Worm (Caenorhabditis elegans) whole organism, late embryonic: ENCODE results near the gene npax-4.

Source experiments
- F13H6.1 ChIP-seq: sonication (generic microtip); optimal IDR thresholded peaks from 2 replicates; lab custom pipeline; 2016; ENCODE audit warnings: missing genetic modification characterization, missing compliant biosample characterization
- K02D7.2 ChIP-seq: sonication (generic microtip); optimal IDR thresholded peaks from 2 replicates; lab custom pipeline; 2017; ENCODE audit warnings: mild to moderate bottlenecking, missing genetic modification characterization, missing compliant biosample characterization
- ama-1 ChIP-seq: fragments of 150-350 bp; optimal IDR thresholded peaks from 2 replicates; lab custom pipeline; 2014
- ets-4 ChIP-seq: sonication (generic microtip); optimal IDR thresholded peaks from 2 replicates; lab custom pipeline; 2016; ENCODE audit warnings: missing genetic modification characterization, missing compliant biosample characterization
- eyg-1 ChIP-seq: sonication (generic microtip); optimal IDR thresholded peaks from 2 replicates; lab custom pipeline; 2016; ENCODE audit warnings: missing genotype, missing genetic modification characterization, missing compliant biosample characterization
- fkh-10 ChIP-seq: fragments of 150-350 bp; optimal IDR thresholded peaks from 2 replicates; lab custom pipeline; 2014; ENCODE audit warnings: missing biosample characterization, missing genetic modification reagents, missing genetic modification characterization
- gmeb-2 ChIP-seq: sonication (generic microtip); optimal IDR thresholded peaks from 2 replicates; lab custom pipeline; 2016; ENCODE audit warnings: missing genetic modification characterization, inconsistent platforms, missing compliant biosample characterization
- lin-11 ChIP-seq: fragments of 200-800 bp; sonication (Bioruptor generic); optimal IDR thresholded peaks from 2 replicates; lab custom pipeline; 2018; ENCODE audit warnings: mild to moderate bottlenecking, missing genetic modification characterization, missing compliant biosample characterization
- madf-2 ChIP-seq: sonication (generic microtip); optimal IDR thresholded peaks from 2 replicates; lab custom pipeline; 2017; ENCODE audit warnings: missing genetic modification characterization, missing compliant biosample characterization
- nhr-232 ChIP-seq: sonication (generic microtip); optimal IDR thresholded peaks from 2 replicates; lab custom pipeline; 2016; ENCODE audit warnings: missing genetic modification characterization, missing compliant biosample characterization
- pha-4 ChIP-seq: fragments of 150-350 bp; optimal IDR thresholded peaks from 2 replicates; lab custom pipeline; 2018; ENCODE audit warnings: missing biosample characterization, missing genetic modification reagents, missing genetic modification characterization
- sox-4 ChIP-seq: sonication (generic microtip); optimal IDR thresholded peaks from 2 replicates; lab custom pipeline; 2017; ENCODE audit warnings: mild to moderate bottlenecking, missing genetic modification characterization, inconsistent platforms, missing compliant biosample characterization
- ttx-3 ChIP-seq: sonication (generic microtip); optimal IDR thresholded peaks from 2 replicates; lab custom pipeline; 2016; ENCODE audit warnings: missing genetic modification reagents, missing genetic modification characterization, missing compliant biosample characterization
- unc-86 ChIP-seq: sonication (generic microtip); optimal IDR thresholded peaks from 2 replicates; lab custom pipeline; 2016; ENCODE audit warnings: missing genetic modification characterization, missing compliant biosample characterization

- no peak for TF ChIP-seq unc-86 (tag; lab: Kevin White, UChicago)
- TF ChIP-seq madf-2 (tag; lab: Kevin White, UChicago), result no peak
- TF ChIP-seq sox-4 (tag; lab: Kevin White, UChicago), result no peak
- TF ChIP-seq ama-1 (lab: Kevin White, UChicago), result no peak
- TF ChIP-seq F13H6.1 (tag; lab: Kevin White, UChicago), result no peak
- no peak for TF ChIP-seq ets-4
- TF ChIP-seq nhr-232 (tag; lab: Kevin White, UChicago), result no peak
- no peak for TF ChIP-seq K02D7.2
- no peak for TF ChIP-seq eyg-1
- no peak for TF ChIP-seq pha-4 (tag; lab: Kevin White, UChicago)
- TF ChIP-seq gmeb-2 (tag; lab: Kevin White, UChicago), result no peak
- TF ChIP-seq ttx-3 (tag; lab: Kevin White, UChicago), result no peak
- no peak for TF ChIP-seq fkh-10
- TF ChIP-seq lin-11 (tag; lab: Kevin White, UChicago), result no peak
Measured at ce11 chrIV:8921166-8921565, 41.5 kb upstream of the npax-4 start.
